Worm (Caenorhabditis elegans): ENCODE data around the gene cyp-35A1.

- TF ChIP-seq snpc-4 (tag; optimal IDR thresholded peaks at IDR 0.05) = no peak
- TF ChIP-seq ham-2 (GFP tag; optimal IDR thresholded peaks at IDR 0.05) = no peak
- TF ChIP-seq nhr-12 (tag; optimal IDR thresholded peaks at IDR 0.05) = no peak
- TF ChIP-seq blmp-1 (tag; optimal IDR thresholded peaks at IDR 0.05) = no peak
- no peak for TF ChIP-seq pha-4 (tag; optimal IDR thresholded peaks at IDR 0.05)
- TF ChIP-seq elt-3 (tag; optimal IDR thresholded peaks at IDR 0.05) = no peak
- no peak for TF ChIP-seq flh-1 (GFP tag; optimal IDR thresholded peaks at IDR 0.05)
- no peak for TF ChIP-seq unc-39 (tag; optimal IDR thresholded peaks at IDR 0.05)
- TF ChIP-seq ces-1 (GFP tag; optimal IDR thresholded peaks at IDR 0.05) = no peak
- TF ChIP-seq mep-1 (tag; optimal IDR thresholded peaks at IDR 0.05) = no peak
Measured at ce11 chrV:7355464-7355863, 6.1 kb downstream of the cyp-35A1 start, which contains the start of gene tag-293.

All from whole organism, mixed stage, embryonic.